Worm (Caenorhabditis elegans) whole organism, mixed stage, embryonic: ENCODE measurements around the gene ndub-6.

ENCODE experiments used
- M03D4.4 ChIP-seq: sonication (generic microtip); optimal IDR thresholded peaks from 2 replicates; lab custom pipeline; 2017; ENCODE audit warnings: mild to moderate bottlenecking, missing genetic modification characterization, missing compliant biosample characterization
- bed-3 ChIP-seq: fragments of 200-800 bp; sonication (Bioruptor generic); optimal IDR thresholded peaks from 3 replicates; lab custom pipeline; 2018; ENCODE audit warnings: mild to moderate bottlenecking, missing genetic modification characterization, moderate library complexity, missing compliant biosample characterization
- blmp-1 ChIP-seq: fragments of 150-350 bp; optimal IDR thresholded peaks from 2 replicates; lab custom pipeline; 2014; ENCODE audit warnings: missing biosample characterization, missing genetic modification characterization
- elt-3 ChIP-seq: fragments of 150-350 bp; optimal IDR thresholded peaks from 2 replicates; lab custom pipeline; 2014; ENCODE audit warnings: missing biosample characterization, missing genetic modification characterization
- ham-2 ChIP-seq: fragments of 200-800 bp; sonication (Bioruptor generic); optimal IDR thresholded peaks from 2 replicates; lab custom pipeline; 2018; ENCODE audit warnings: mild to moderate bottlenecking, missing genetic modification characterization, missing compliant biosample characterization
- mab-5 ChIP-seq: fragments of 150-350 bp; optimal IDR thresholded peaks from 2 replicates; lab custom pipeline; 2014; ENCODE audit warnings: missing biosample characterization, missing genetic modification characterization
- nhr-237 ChIP-seq: fragments of 150-350 bp; optimal IDR thresholded peaks from 2 replicates; lab custom pipeline; 2014; ENCODE audit warnings: missing biosample characterization, missing genetic modification characterization
- snpc-4 ChIP-seq: fragments of 150-350 bp; optimal IDR thresholded peaks from 2 replicates; lab custom pipeline; 2014; ENCODE audit warnings: missing biosample characterization, missing genetic modification characterization
- unc-62 ChIP-seq: fragments of 150-350 bp; optimal IDR thresholded peaks from 2 replicates; lab custom pipeline; 2014; ENCODE audit warnings: missing biosample characterization, missing genetic modification reagents, missing genetic modification characterization
- ztf-11 ChIP-seq: fragments of 150-350 bp; optimal IDR thresholded peaks from 2 replicates; lab custom pipeline; 2014; ENCODE audit warnings: missing biosample characterization, missing genetic modification characterization

ce11 chrIV:11668001-11668400, 15.8 kb downstream of the ndub-6 start, which contains the start of gene atg-4.2:
- TF ChIP-seq ztf-11 (tag; lab: Kevin White, UChicago) (no peak), nhr-237 (tag; lab: Kevin White, UChicago) (no peak), snpc-4 (tag; lab: Kevin White, UChicago) (no peak), ham-2 (GFP tag; lab: Kevin White, UChicago) (no peak), elt-3 (tag; lab: Kevin White, UChicago) (no peak), bed-3 (GFP tag; lab: Kevin White, UChicago) (no peak), unc-62 (GFP tag; lab: Kevin White, UChicago) (no peak), mab-5 (no peak), blmp-1 (tag; lab: Kevin White, UChicago) (no peak), M03D4.4 (tag; lab: Kevin White, UChicago) (no peak)
